Worm (Caenorhabditis elegans): ENCODE results near the gene Y59H11AR.4.

ce11 chrIV:8617047-8617446, 16.5 kb upstream of the Y59H11AR.4 start, which contains the start of the genes F42A9.7 and F42A9.3:
- TF ChIP-seq ama-1 (optimal IDR thresholded peaks at IDR 0.05) (no peak), scrt-1 (GFP tag; IDR thresholded peaks at IDR 0.05) (no peak), sea-1 (GFP tag; conservative IDR thresholded peaks at IDR 0.05) (no peak), flt-1 (GFP tag; IDR thresholded peaks at IDR 0.05) (no peak), hmg-4 (GFP tag; optimal IDR thresholded peaks at IDR 0.05) (no peak), ceh-36 (tag; optimal IDR thresholded peaks at IDR 0.05) (no peak), ets-7 (tag; optimal IDR thresholded peaks at IDR 0.05) (no peak), hmbx-1 (tag; optimal IDR thresholded peaks at IDR 0.05) (no peak), tbx-11 (GFP tag; IDR thresholded peaks at IDR 0.05) (no peak), tra-4 (tag; optimal IDR thresholded peaks at IDR 0.05) (no peak), ceh-13 (GFP tag; optimal IDR thresholded peaks at IDR 0.05) (no peak), aly-1 (tag; optimal IDR thresholded peaks at IDR 0.05) (no peak), F13C5.2 (tag; optimal IDR thresholded peaks at IDR 0.05) (no peak)
